Worm (Caenorhabditis elegans) whole organism, L1 larva: ENCODE results near the gene arrd-6.

Experiments
- F16B12.6 ChIP-seq: fragments of 150-350 bp; optimal IDR thresholded peaks from 2 replicates; lab custom pipeline; 2014; ENCODE audit warnings: missing biosample characterization, missing genetic modification characterization
- ceh-8 ChIP-seq: fragments of 200-800 bp; sonication (Bioruptor generic); optimal IDR thresholded peaks from 2 replicates; lab custom pipeline; 2018; ENCODE audit warnings: mild to moderate bottlenecking, missing genetic modification characterization, moderate library complexity, missing compliant biosample characterization
- ceh-90 ChIP-seq: sonication (generic microtip); optimal IDR thresholded peaks from 2 replicates; lab custom pipeline; 2016; ENCODE audit warnings: missing genetic modification characterization, missing compliant biosample characterization
- efl-1 ChIP-seq, 4 experiments: fragments of 150-350 bp; optimal IDR thresholded peaks in 3 of 4; peaks in 1 of 4; 1 replicate in 1 of 4; 2 replicates in 3 of 4; lab custom pipeline; 2014; ENCODE audit warnings: missing biosample characterization in 2 of 4, missing genetic modification characterization in 2 of 4, missing genetic modification reagents in 2 of 4
- egl-13 ChIP-seq: sonication (generic microtip); optimal IDR thresholded peaks from 2 replicates; lab custom pipeline; 2016; ENCODE audit warnings: missing genotype, missing genetic modification reagents, missing genetic modification characterization, missing compliant biosample characterization
- elt-2 ChIP-seq: sonication (generic microtip); optimal IDR thresholded peaks from 2 replicates; lab custom pipeline; 2016; ENCODE audit warnings: missing genetic modification characterization, mild to moderate bottlenecking, inconsistent platforms, missing compliant biosample characterization, missing genetic modification reagents
- ets-5 ChIP-seq: fragments of 200-800 bp; sonication (Bioruptor generic); IDR thresholded peaks from 2 replicates; pipeline ENCODE4 v1.3.6; 2022; ENCODE audit warnings: missing genetic modification characterization, missing compliant biosample characterization
- fkh-10 ChIP-seq: sonication (generic microtip); optimal IDR thresholded peaks from 2 replicates; lab custom pipeline; 2017; ENCODE audit warnings: missing biosample characterization, missing genetic modification reagents, missing genetic modification characterization
- fkh-4 ChIP-seq: sonication (generic microtip); optimal IDR thresholded peaks from 2 replicates; lab custom pipeline; 2016; ENCODE audit warnings: missing compliant biosample characterization, missing genetic modification characterization, borderline replicate concordance
- fkh-8 ChIP-seq: sonication (generic microtip); optimal IDR thresholded peaks from 2 replicates; lab custom pipeline; 2016; ENCODE audit warnings: mild to moderate bottlenecking, missing genetic modification characterization, missing compliant biosample characterization
- fos-1 ChIP-seq: fragments of 150-350 bp; optimal IDR thresholded peaks from 2 replicates; lab custom pipeline; 2014; ENCODE audit warnings: missing biosample characterization, missing genetic modification characterization
- hpl-2 ChIP-seq: fragments of 150-350 bp; optimal IDR thresholded peaks from 2 replicates; lab custom pipeline; 2014; ENCODE audit warnings: missing biosample characterization, missing genetic modification reagents, missing genetic modification characterization
- irx-1 ChIP-seq: sonication (generic microtip); optimal IDR thresholded peaks from 2 replicates; lab custom pipeline; 2016; ENCODE audit warnings: missing genetic modification characterization, missing compliant biosample characterization
- jun-1 ChIP-seq: fragments of 150-350 bp; optimal IDR thresholded peaks from 2 replicates; lab custom pipeline; 2014; ENCODE audit warnings: missing biosample characterization, missing genetic modification reagents, missing genetic modification characterization
- lin-14 ChIP-seq: fragments of 200-800 bp; sonication (Bioruptor generic); optimal IDR thresholded peaks from 2 replicates; lab custom pipeline; 2018; ENCODE audit warnings: mild to moderate bottlenecking, missing genetic modification characterization, moderate library complexity, missing compliant biosample characterization
- lin-15B ChIP-seq: fragments of 150-350 bp; sonication (generic microtip); optimal IDR thresholded peaks from 3 replicates; lab custom pipeline; 2014; ENCODE audit warnings: missing biosample characterization, missing genetic modification characterization
- lin-39 ChIP-seq: fragments of 150-350 bp; optimal IDR thresholded peaks from 2 replicates; lab custom pipeline; 2014; ENCODE audit warnings: missing biosample characterization, missing genetic modification reagents, missing genetic modification characterization
- mab-9 ChIP-seq: fragments of 200-800 bp; sonication (Bioruptor generic); IDR thresholded peaks from 2 replicates; pipeline ENCODE4 v1.3.6; 2022; ENCODE audit warnings: missing genetic modification reagents, missing genetic modification characterization, missing compliant biosample characterization
- mdl-1 ChIP-seq, 2 experiments: fragments of 150-350 bp; optimal IDR thresholded peaks; 2 replicates each; lab custom pipeline; 2014 to 2017; ENCODE audit warnings: missing biosample characterization in 2 of 2, missing genetic modification characterization in 2 of 2, inconsistent platforms in 1 of 2
- nhr-12 ChIP-seq: sonication (generic microtip); optimal IDR thresholded peaks from 2 replicates; lab custom pipeline; 2017; ENCODE audit warnings: missing biosample characterization, missing genetic modification characterization
- nhr-237 ChIP-seq: fragments of 150-350 bp; optimal IDR thresholded peaks from 2 replicates; lab custom pipeline; 2014; ENCODE audit warnings: missing biosample characterization, missing genetic modification characterization
- nhr-47 ChIP-seq: sonication (generic microtip); optimal IDR thresholded peaks from 2 replicates; lab custom pipeline; 2016; ENCODE audit warnings: mild to moderate bottlenecking, missing genetic modification characterization, moderate library complexity, missing compliant biosample characterization
- nhr-71 ChIP-seq: sonication (generic microtip); optimal IDR thresholded peaks from 2 replicates; lab custom pipeline; 2016; ENCODE audit warnings: mild to moderate bottlenecking, missing genetic modification characterization, moderate library complexity, missing compliant biosample characterization
- nhr-76 ChIP-seq: sonication (generic microtip); optimal IDR thresholded peaks from 2 replicates; lab custom pipeline; 2017; ENCODE audit warnings: missing biosample characterization, missing genetic modification characterization
- nhr-85 ChIP-seq: sonication (generic microtip); peaks from one replicate; lab custom pipeline; 2016; ENCODE audit warnings: missing genetic modification characterization, inconsistent platforms, missing compliant biosample characterization
- nhr-90 ChIP-seq: sonication (generic microtip); optimal IDR thresholded peaks from 2 replicates; lab custom pipeline; 2016; ENCODE audit warnings: mild to moderate bottlenecking, missing genetic modification characterization, missing compliant biosample characterization; ENCODE audit not compliant: poor library complexity
- pag-3 ChIP-seq: sonication (generic microtip); optimal IDR thresholded peaks from 2 replicates; lab custom pipeline; 2017; ENCODE audit warnings: missing genetic modification characterization, mild to moderate bottlenecking, missing compliant biosample characterization, antibody characterized with exemption, borderline replicate concordance; ENCODE audit not compliant: insufficient read depth
- rnt-1 ChIP-seq: sonication (generic microtip); optimal IDR thresholded peaks from 2 replicates; lab custom pipeline; 2016; ENCODE audit warnings: mild to moderate bottlenecking, missing genetic modification characterization, moderate library complexity, missing compliant biosample characterization
- snpc-4 ChIP-seq: fragments of 150-350 bp; optimal IDR thresholded peaks from 2 replicates; lab custom pipeline; 2014; ENCODE audit warnings: missing biosample characterization, missing genetic modification characterization
- snu-23 ChIP-seq: sonication (generic microtip); optimal IDR thresholded peaks from 2 replicates; lab custom pipeline; 2016; ENCODE audit warnings: missing genetic modification characterization, missing compliant biosample characterization
- sox-4 ChIP-seq: sonication (generic microtip); optimal IDR thresholded peaks from 2 replicates; lab custom pipeline; 2016; ENCODE audit warnings: missing genetic modification characterization, missing compliant biosample characterization
- sptf-1 ChIP-seq: fragments of 150-350 bp; optimal IDR thresholded peaks from 2 replicates; lab custom pipeline; 2014; ENCODE audit warnings: missing biosample characterization, missing genetic modification characterization
- sup-37 ChIP-seq: fragments of 200-800 bp; sonication (Bioruptor generic); optimal IDR thresholded peaks from 2 replicates; lab custom pipeline; 2018; ENCODE audit warnings: mild to moderate bottlenecking, missing genetic modification characterization, missing compliant biosample characterization
- tbx-2 ChIP-seq: sonication (generic microtip); optimal IDR thresholded peaks from 2 replicates; lab custom pipeline; 2016; ENCODE audit warnings: missing genetic modification characterization, missing compliant biosample characterization
- tlp-1 ChIP-seq: fragments of 150-350 bp; optimal IDR thresholded peaks from 2 replicates; lab custom pipeline; 2014; ENCODE audit warnings: missing biosample characterization, missing genetic modification characterization
- unc-62 ChIP-seq: fragments of 150-350 bp; optimal IDR thresholded peaks from 2 replicates; lab custom pipeline; 2014; ENCODE audit warnings: missing biosample characterization, missing genetic modification reagents, missing genetic modification characterization
- unc-86 ChIP-seq: sonication (generic microtip); optimal IDR thresholded peaks from 2 replicates; lab custom pipeline; 2016; ENCODE audit warnings: missing genetic modification characterization, missing compliant biosample characterization
- ztf-11 ChIP-seq, 2 experiments: sonication (generic microtip); optimal IDR thresholded peaks; 2 replicates each; lab custom pipeline; 2016 to 2017; ENCODE audit warnings: missing genetic modification characterization in 2 of 2, missing biosample characterization in 1 of 2, missing compliant biosample characterization in 1 of 2

The arrd-6 gene

DNA sequence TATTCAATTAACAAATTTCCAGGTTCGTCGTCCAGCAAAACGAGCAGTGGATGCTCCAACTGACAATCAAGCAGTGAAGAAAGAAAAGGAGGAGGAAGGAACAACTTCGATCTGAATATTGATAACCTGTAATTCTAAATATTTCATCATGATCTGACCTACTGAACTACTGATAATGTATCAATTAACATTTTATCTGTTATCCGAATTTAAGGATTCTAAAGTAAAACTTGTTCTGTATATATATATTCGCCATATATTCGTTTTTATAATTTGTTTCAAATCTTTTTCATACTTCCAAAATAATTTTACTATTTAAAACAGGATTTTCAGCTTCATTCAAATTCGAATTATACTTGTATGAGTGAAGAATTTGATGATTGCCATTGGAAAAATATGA is 34.7 kb upstream of the arrd-6 start, which contains the start of gene apc-17:
Gene apc-17, plus strand, starts transcription at position 301 of the 400 bp plus-strand sequence.
- TF ChIP-seq pag-3 (tag; lab: Kevin White, UChicago): no peak
- no peak for TF ChIP-seq sup-37 (GFP tag; lab: Kevin White, UChicago)
- TF ChIP-seq egl-13: no peak
- no peak for TF ChIP-seq F16B12.6
- no peak for TF ChIP-seq nhr-71
- no peak for TF ChIP-seq sptf-1
- TF ChIP-seq nhr-237: no peak
- no peak for TF ChIP-seq elt-2 (tag; lab: Kevin White, UChicago)
- no peak for TF ChIP-seq ets-5 (GFP tag; lab: Robert Waterston, UW)
- no peak for TF ChIP-seq fkh-4 (tag; lab: Kevin White, UChicago)
- no peak for TF ChIP-seq irx-1
- no peak for TF ChIP-seq tbx-2 (tag; lab: Kevin White, UChicago)
- no peak for TF ChIP-seq ztf-11 (tag; optimal IDR thresholded peaks at IDR 0.05; lab: Kevin White, UChicago)
- no peak for TF ChIP-seq fkh-10 (GFP tag; lab: Kevin White, UChicago)
- no peak for TF ChIP-seq nhr-90 (tag; lab: Kevin White, UChicago)
- TF ChIP-seq ceh-90 (tag; lab: Kevin White, UChicago): no peak
- no peak for TF ChIP-seq lin-39
- no peak for TF ChIP-seq nhr-47 (tag; lab: Kevin White, UChicago)
- TF ChIP-seq hpl-2 (GFP tag; lab: Kevin White, UChicago): no peak
- no peak for TF ChIP-seq fos-1 (tag; lab: Kevin White, UChicago)

DNA sequence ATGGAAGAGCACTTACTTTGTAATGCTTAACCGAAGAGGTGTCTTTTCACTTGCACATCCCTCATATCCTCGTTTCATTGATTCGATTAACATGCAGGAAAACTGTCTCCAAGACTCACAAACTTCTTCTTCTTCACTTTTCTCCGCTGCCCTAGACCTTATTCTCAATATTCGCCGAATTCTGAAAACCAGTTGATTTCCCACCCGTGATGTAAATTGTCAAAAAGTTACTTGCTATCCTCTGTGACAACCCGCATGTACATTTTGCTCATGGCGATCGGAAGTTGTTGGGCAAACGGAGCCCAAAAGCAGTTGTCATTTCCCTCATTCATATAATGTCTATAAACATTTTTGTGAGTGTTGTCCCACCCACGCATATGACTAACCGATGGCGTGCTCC is 32.1 kb upstream of the arrd-6 start:
- TF ChIP-seq efl-1 (optimal IDR thresholded peaks at IDR 0.05; lab: Kevin White, UChicago) (no peak), efl-1 (GFP tag; optimal IDR thresholded peaks at IDR 0.05 in 1 of 2; lab: Kevin White, UChicago) (no peak), mdl-1 (tag; optimal IDR thresholded peaks at IDR 0.05; lab: Kevin White, UChicago) (no peak), mab-9 (GFP tag; lab: Robert Waterston, UW) (no peak), ceh-90 (tag; lab: Kevin White, UChicago) (no peak), fkh-10 (GFP tag; lab: Kevin White, UChicago) (no peak), nhr-12 (tag; lab: Kevin White, UChicago) (no peak), sox-4 (tag; lab: Kevin White, UChicago) (no peak), jun-1 (no peak), snu-23 (GFP tag; lab: Kevin White, UChicago) (no peak)
- TF ChIP-seq, all 84 proteins: peak for 0

DNA sequence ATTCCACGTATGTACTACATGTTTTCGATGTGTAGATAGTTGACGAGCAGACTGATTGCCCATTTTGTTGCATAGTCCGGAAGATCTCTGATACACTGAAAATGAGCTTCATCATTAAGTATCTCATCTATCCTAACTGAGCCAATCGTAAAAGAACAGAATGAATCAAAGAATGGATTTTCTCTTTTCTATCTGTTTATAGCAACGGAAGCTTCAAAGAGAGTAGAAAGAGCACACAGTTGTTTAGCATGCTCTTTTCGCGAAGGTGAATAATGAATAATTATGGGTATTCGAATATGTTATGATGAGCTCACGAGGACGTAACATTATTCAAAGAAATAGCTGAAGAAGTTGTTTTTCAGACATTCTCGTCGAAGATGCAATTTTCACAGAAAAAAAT is 31.4 kb upstream of the arrd-6 start, which contains the start of gene glb-4:
Gene glb-4, minus strand, starts transcription at position 101 of the 400 bp plus-strand sequence.
- peak; percentile 7 for TF ChIP-seq fkh-10 (GFP tag; lab: Kevin White, UChicago)
- no peak for TF ChIP-seq fkh-8 (tag; lab: Kevin White, UChicago)
- TF ChIP-seq nhr-71: peak; percentile 18
- TF ChIP-seq irx-1: no peak
- TF ChIP-seq tlp-1 (tag; lab: Kevin White, UChicago): no peak
- no peak for TF ChIP-seq snpc-4 (tag; lab: Kevin White, UChicago)
- no peak for TF ChIP-seq mdl-1 (tag; optimal IDR thresholded peaks at IDR 0.05; lab: Kevin White, UChicago)
- TF ChIP-seq lin-15B: no peak
- TF ChIP-seq unc-62: no peak
- no peak for TF ChIP-seq rnt-1
- peak; percentile 21 for TF ChIP-seq unc-86
- no peak for TF ChIP-seq elt-2 (tag; lab: Kevin White, UChicago)
- no peak for TF ChIP-seq ceh-8
- no peak for TF ChIP-seq nhr-76 (tag; lab: Kevin White, UChicago)
- TF ChIP-seq fos-1 (tag; lab: Kevin White, UChicago): no peak
- no peak for TF ChIP-seq nhr-85 (tag; lab: Kevin White, UChicago)
- TF ChIP-seq lin-14 (GFP tag; lab: Kevin White, UChicago): peak; percentile 57
- TF ChIP-seq, all 84 proteins: peak for 4
